Worm (Caenorhabditis elegans) whole organism, L3 larva: ENCODE results near the gene H43I07.1.

Source experiments
- egl-27 ChIP-seq: sonication (generic microtip); optimal IDR thresholded peaks from 4 replicates; lab custom pipeline; 2017; ENCODE audit warnings: missing biosample characterization, missing genetic modification reagents, missing genetic modification characterization
- fkh-2 ChIP-seq: fragments of 150-350 bp; optimal IDR thresholded peaks from 2 replicates; lab custom pipeline; 2014; ENCODE audit warnings: missing biosample characterization, missing genetic modification reagents, missing genetic modification characterization
- nhr-12 ChIP-seq: fragments of 150-350 bp; optimal IDR thresholded peaks from 2 replicates; lab custom pipeline; 2014; ENCODE audit warnings: missing biosample characterization, missing genetic modification characterization
- snpc-4 ChIP-seq: fragments of 150-350 bp; optimal IDR thresholded peaks from 2 replicates; lab custom pipeline; 2014; ENCODE audit warnings: missing biosample characterization, missing genetic modification characterization
- unc-62 ChIP-seq: fragments of 150-350 bp; sonication (generic microtip); optimal IDR thresholded peaks from 4 replicates; lab custom pipeline; 2014; ENCODE audit warnings: missing biosample characterization, missing genetic modification reagents, missing genetic modification characterization

DNA sequence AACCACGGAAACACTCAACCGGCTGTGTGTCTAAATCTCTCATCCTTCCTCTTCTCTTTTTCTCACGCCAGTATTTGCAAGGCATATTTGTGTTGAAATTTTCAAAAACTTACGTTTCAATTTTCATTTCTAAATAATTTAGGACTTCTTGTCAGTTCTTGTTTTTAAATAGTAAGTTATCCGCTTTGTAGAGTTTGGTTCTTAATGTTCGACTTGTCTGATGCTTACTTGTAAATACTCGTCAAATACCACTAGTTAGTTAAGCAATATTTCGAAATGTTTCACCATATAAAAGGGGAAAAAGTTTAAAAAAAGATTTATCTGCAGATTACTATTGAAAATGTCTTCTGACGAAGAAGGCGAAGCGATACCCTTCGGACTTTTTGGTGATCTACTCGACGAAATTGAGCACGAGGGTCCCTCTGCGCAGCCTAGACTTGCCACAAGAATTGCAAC, 40.0 kb upstream of the H43I07.1 start, which contains the start of gene Y45G5AM.3:
- TF ChIP-seq snpc-4 (tag; lab: Kevin White, UChicago) (no peak), nhr-12 (tag; lab: Kevin White, UChicago) (no peak), egl-27 (tag; lab: Kevin White, UChicago) (no peak), unc-62 (GFP tag; lab: Kevin White, UChicago) (no peak), fkh-2 (no peak)
